Fruit fly (Drosophila melanogaster): ENCODE results near the gene escl.

escl gene

dm6 chr2L:12021193-12021592 is 30.5 kb downstream of the escl start (continued):
- TF ChIP-seq pum (GFP tag; optimal IDR thresholded peaks at IDR 0.05), result no peak
- TF ChIP-seq Fer1 (GFP tag; optimal IDR thresholded peaks at IDR 0.05), result peak; percentile 59
- TF ChIP-seq CG15269 (tag; optimal IDR thresholded peaks at IDR 0.05), result peak; percentile 63
- peak; percentile 67 for TF ChIP-seq Hey (tag; optimal IDR thresholded peaks at IDR 0.05)
- TF ChIP-seq Stat92E (GFP tag; optimal IDR thresholded peaks at IDR 0.05), result no peak
- TF ChIP-seq zfh1 (GFP tag; IDR thresholded peaks at IDR 0.05), result peak; percentile 46; the same call in 2 of the 3 replicates
- TF ChIP-seq Trl (optimal IDR thresholded peaks at IDR 0.05), result no peak
- peak; percentile 61 for TF ChIP-seq Trl (GFP tag; optimal IDR thresholded peaks at IDR 0.05)
- TF ChIP-seq CG16863 (GFP tag; optimal IDR thresholded peaks at IDR 0.05), result peak; percentile 37
- peak; percentile 61; the same call in 1 of the 2 replicates for TF ChIP-seq ranshi (GFP tag; IDR thresholded peaks at IDR 0.05)
- TF ChIP-seq Eip74EF (GFP tag; optimal IDR thresholded peaks at IDR 0.05), result peak in 1 of 2 experiments; percentile 79
- TF ChIP-seq CG6683 (GFP tag; optimal IDR thresholded peaks at IDR 0.05), result peak; percentile 47
- peak; percentile 71 for TF ChIP-seq CG7745 (tag; optimal IDR thresholded peaks at IDR 0.05)
- peak; percentile 59 for TF ChIP-seq ewg (GFP tag; optimal IDR thresholded peaks at IDR 0.05)
- TF ChIP-seq Xrp1 (GFP tag; IDR thresholded peaks at IDR 0.05), result peak; percentile 72
- TF ChIP-seq CG1647 (GFP tag; optimal IDR thresholded peaks at IDR 0.05), result peak; percentile 33
- TF ChIP-seq CG18262 (tag; optimal IDR thresholded peaks at IDR 0.05), result peak; percentile 36
- TF ChIP-seq CG6765 (GFP tag; optimal IDR thresholded peaks at IDR 0.05), result no peak
- peak; percentile 42 for TF ChIP-seq CG8388 (GFP tag; optimal IDR thresholded peaks at IDR 0.05)
- peak; percentile 48 for TF ChIP-seq Nf-YB (GFP tag; optimal IDR thresholded peaks at IDR 0.05)
- TF ChIP-seq gcm (GFP tag; optimal IDR thresholded peaks at IDR 0.05), result peak; percentile 61
- TF ChIP-seq cwo (GFP tag; optimal IDR thresholded peaks at IDR 0.05), result peak; percentile 37
- TF ChIP-seq ERR (GFP tag; optimal IDR thresholded peaks at IDR 0.05), result no peak
- peak in 1 of 2 experiments; percentile 53 for TF ChIP-seq insv (GFP tag; optimal IDR thresholded peaks at IDR 0.05)
- peak; percentile 87 for TF ChIP-seq CG3407 (GFP tag; optimal IDR thresholded peaks at IDR 0.05)

- TF ChIP-seq Bgb (GFP tag; IDR thresholded peaks at IDR 0.05; ENCODE audit: partially characterized antibody) (no peak), gem (tag; optimal IDR thresholded peaks at IDR 0.05) (peak; percentile 82), Med (GFP tag) (peak; percentile 25), Hmr (GFP tag; optimal IDR thresholded peaks at IDR 0.05) (no peak), klu (GFP tag; IDR thresholded peaks at IDR 0.05) (no peak), CG12219 (GFP tag; optimal IDR thresholded peaks at IDR 0.05) (no peak), CG8281 (tag; optimal IDR thresholded peaks at IDR 0.05) (peak; percentile 85), CG5180 (GFP tag; optimal IDR thresholded peaks at IDR 0.05) (peak; percentile 3), CG13894 (tag; optimal IDR thresholded peaks at IDR 0.05) (peak; percentile 32), luna (GFP tag; optimal IDR thresholded peaks at IDR 0.05) (no peak), CG34376 (GFP tag; optimal IDR thresholded peaks at IDR 0.05) (no peak), Bteb2 (GFP tag; optimal IDR thresholded peaks at IDR 0.05) (no peak), sd (tag; optimal IDR thresholded peaks at IDR 0.05) (peak; percentile 80), Dfd (GFP tag; optimal IDR thresholded peaks at IDR 0.05) (no peak), CG10543 (GFP tag; optimal IDR thresholded peaks at IDR 0.05) (no peak), CG13775 (GFP tag; optimal IDR thresholded peaks at IDR 0.05) (no peak), CG11504 (tag; optimal IDR thresholded peaks at IDR 0.05) (no peak)
These were observed 33.4 kb downstream of the escl start for dm6 chr2L:12024104-12024503.

All from whole organism, embryonic.